Fruit fly (Drosophila melanogaster) whole organism, embryonic: ENCODE measurements around the gene Mob3.

Experiments used
- BtbVII ChIP-seq: fragments of 200-800 bp; sonication (Bioruptor generic); optimal IDR thresholded peaks from 3 replicates; lab custom pipeline; 2017; ENCODE audit warnings: missing biosample characterization, mild to moderate bottlenecking, missing genetic modification characterization
- CG1024 ChIP-seq: fragments of 200-800 bp; sonication (Bioruptor generic); IDR thresholded peaks from 2 replicates; pipeline ENCODE4 v1.3.6; 2022; ENCODE audit warnings: missing biosample characterization, missing genetic modification characterization
- CG11695 ChIP-seq: fragments of 200-800 bp; sonication (Bioruptor generic); IDR thresholded peaks from 3 replicates; pipeline ENCODE4 v1.3.6; 2022; ENCODE audit warnings: missing biosample characterization, missing genetic modification characterization
- CG14014 ChIP-seq: fragments of 200-800 bp; sonication (Bioruptor generic); IDR thresholded peaks from 2 replicates; pipeline ENCODE4 v1.3.6; 2022; ENCODE audit warnings: missing biosample characterization, missing genetic modification characterization
- CG1602 ChIP-seq: fragments of 200-800 bp; sonication (Bioruptor generic); optimal IDR thresholded peaks from 3 replicates; lab custom pipeline; 2016; ENCODE audit warnings: missing biosample characterization, missing genetic modification characterization
- CG17361 ChIP-seq: fragments of 200-800 bp; sonication (Bioruptor generic); IDR thresholded peaks from 3 replicates; pipeline ENCODE4 v1.3.6; 2022; ENCODE audit warnings: missing biosample characterization, missing genetic modification characterization
- CG30403 ChIP-seq: fragments of 200-800 bp; sonication (Bioruptor generic); optimal IDR thresholded peaks from 3 replicates; lab custom pipeline; 2016; ENCODE audit warnings: missing biosample characterization, missing genetic modification characterization
- CG3281 ChIP-seq: fragments of 200-800 bp; sonication (Bioruptor generic); optimal IDR thresholded peaks from 3 replicates; lab custom pipeline; 2017; ENCODE audit warnings: missing biosample characterization, mild to moderate bottlenecking, missing genetic modification characterization
- CG4424 ChIP-seq: fragments of 200-800 bp; sonication (Bioruptor generic); optimal IDR thresholded peaks from 3 replicates; lab custom pipeline; 2016; ENCODE audit warnings: missing biosample characterization, missing genetic modification characterization
- CG4820 ChIP-seq: fragments of 200-800 bp; sonication (Bioruptor generic); optimal IDR thresholded peaks from 3 replicates; lab custom pipeline; 2016; ENCODE audit warnings: missing biosample characterization, missing genetic modification characterization
- CG6254 ChIP-seq: fragments of 200-800 bp; sonication (Bioruptor generic); optimal IDR thresholded peaks from 3 replicates; lab custom pipeline; 2017; ENCODE audit warnings: mild to moderate bottlenecking, missing biosample characterization, missing genetic modification reagents, missing genetic modification characterization
- CG6854 ChIP-seq: fragments of 200-800 bp; sonication (Bioruptor generic); optimal IDR thresholded peaks from 3 replicates; lab custom pipeline; 2017; ENCODE audit warnings: missing biosample characterization, mild to moderate bottlenecking, missing genetic modification characterization
- CG7745 ChIP-seq: fragments of 200-800 bp; sonication (Bioruptor generic); optimal IDR thresholded peaks from 2 replicates; lab custom pipeline; 2018; ENCODE audit warnings: missing biosample characterization, mild to moderate bottlenecking, missing genetic modification characterization, moderate library complexity
- CG9437 ChIP-seq: fragments of 200-800 bp; sonication (Bioruptor generic); optimal IDR thresholded peaks from 2 replicates; lab custom pipeline; 2018; ENCODE audit warnings: missing biosample characterization, mild to moderate bottlenecking, missing genetic modification characterization
- CG9876 ChIP-seq: fragments of 200-800 bp; sonication (Bioruptor generic); optimal IDR thresholded peaks from 2 replicates; lab custom pipeline; 2016; ENCODE audit warnings: missing biosample characterization, missing genetic modification characterization
- Doc2 ChIP-seq: fragments of 200-800 bp; sonication (Bioruptor generic); IDR thresholded peaks from 2 replicates; pipeline ENCODE4 v1.3.6; 2022; ENCODE audit warnings: missing biosample characterization, missing genetic modification characterization
- Ets65A ChIP-seq: fragments of 200-800 bp; sonication (Bioruptor generic); peaks from one replicate; lab custom pipeline; 2016; ENCODE audit warnings: missing biosample characterization, missing genetic modification characterization
- Fer2 ChIP-seq: fragments of 200-800 bp; sonication (Bioruptor generic); optimal IDR thresholded peaks from 2 replicates; lab custom pipeline; 2018; ENCODE audit warnings: missing biosample characterization, mild to moderate bottlenecking, missing genetic modification characterization, moderate library complexity
- H2.0 ChIP-seq: fragments of 200-800 bp; sonication (Bioruptor generic); IDR thresholded peaks from 2 replicates; pipeline ENCODE4 v1.3.6; 2022; ENCODE audit warnings: missing biosample characterization, missing genetic modification characterization
- HLH3B ChIP-seq: fragments of 200-800 bp; sonication (Bioruptor generic); IDR thresholded peaks from 2 replicates; pipeline ENCODE4 v1.3.6; 2022; ENCODE audit warnings: missing biosample characterization, missing genetic modification characterization
- HLH4C ChIP-seq: fragments of 200-800 bp; sonication (Bioruptor generic); IDR thresholded peaks from 3 replicates; pipeline ENCODE4 v1.3.6; 2022; ENCODE audit warnings: missing biosample characterization, missing genetic modification characterization; ENCODE audit not compliant: partially characterized antibody
- Hey ChIP-seq: fragments of 200-800 bp; sonication (Bioruptor generic); optimal IDR thresholded peaks from 3 replicates; lab custom pipeline; 2018; ENCODE audit warnings: missing biosample characterization, mild to moderate bottlenecking, missing genetic modification characterization
- Hr39 ChIP-seq: fragments of >200 bp; optimal IDR thresholded peaks from 2 replicates; lab custom pipeline; 2017
- Lim3 ChIP-seq: fragments of 200-800 bp; sonication (Bioruptor generic); IDR thresholded peaks from 2 replicates; pipeline ENCODE4 v1.3.6; 2022; ENCODE audit warnings: missing biosample characterization, missing genetic modification characterization
- MBD-R2 ChIP-seq: fragments of 200-800 bp; sonication (Bioruptor generic); IDR thresholded peaks from 2 replicates; pipeline ENCODE4 v1.3.6; 2022; ENCODE audit warnings: missing biosample characterization, missing genetic modification characterization
- Meics ChIP-seq: fragments of 200-800 bp; sonication (Bioruptor generic); optimal IDR thresholded peaks from 2 replicates; lab custom pipeline; 2017; ENCODE audit warnings: missing biosample characterization, mild to moderate bottlenecking, missing genetic modification characterization
- Poxn ChIP-seq: fragments of 200-800 bp; sonication (Bioruptor generic); IDR thresholded peaks from 2 replicates; pipeline ENCODE4 v1.3.6; 2022; ENCODE audit warnings: missing biosample characterization, missing genetic modification characterization
- Rfx ChIP-seq: fragments of 200-800 bp; sonication (Bioruptor generic); IDR thresholded peaks from 2 replicates; pipeline ENCODE4 v1.3.6; 2022; ENCODE audit warnings: missing biosample characterization, missing genetic modification characterization
- Six4 ChIP-seq: fragments of 200-800 bp; sonication (Bioruptor generic); optimal IDR thresholded peaks from 2 replicates; lab custom pipeline; 2016; ENCODE audit warnings: missing biosample characterization, missing genetic modification characterization
- ab ChIP-seq: fragments of 200-800 bp; sonication (Bioruptor generic); optimal IDR thresholded peaks from 2 replicates; lab custom pipeline; 2016; ENCODE audit warnings: missing biosample characterization, missing genetic modification characterization
- aop ChIP-seq: fragments of 200-800 bp; sonication (Bioruptor generic); IDR thresholded peaks from 2 replicates; pipeline ENCODE4 v1.3.6; 2022; ENCODE audit warnings: missing biosample characterization, missing genetic modification characterization
- ato ChIP-seq: fragments of 200-800 bp; sonication (Bioruptor generic); IDR thresholded peaks from 2 replicates; pipeline ENCODE4 v1.3.6; 2022; ENCODE audit warnings: missing biosample characterization, missing genetic modification characterization; ENCODE audit not compliant: partially characterized antibody
- az2 ChIP-seq: fragments of 200-800 bp; sonication (Bioruptor generic); optimal IDR thresholded peaks from 3 replicates; lab custom pipeline; 2016; ENCODE audit warnings: missing biosample characterization, missing genetic modification characterization
- ci ChIP-seq: fragments of 200-800 bp; sonication (Bioruptor generic); IDR thresholded peaks from 3 replicates; pipeline ENCODE4 v1.3.6; 2022; ENCODE audit warnings: missing biosample characterization, missing genetic modification characterization
- cwo ChIP-seq: fragments of 200-800 bp; sonication (Bioruptor generic); optimal IDR thresholded peaks from 3 replicates; lab custom pipeline; 2017; ENCODE audit warnings: missing biosample characterization, missing genetic modification characterization, mild to moderate bottlenecking, moderate library complexity, missing genetic modification reagents
- disco-r ChIP-seq: fragments of 200-800 bp; sonication (Bioruptor generic); optimal IDR thresholded peaks from 2 replicates; lab custom pipeline; 2016; ENCODE audit warnings: missing biosample characterization, missing genetic modification characterization
- exex ChIP-seq: fragments of 200-800 bp; sonication (Bioruptor generic); optimal IDR thresholded peaks from 4 replicates; lab custom pipeline; 2018; ENCODE audit warnings: missing biosample characterization, mild to moderate bottlenecking, missing genetic modification characterization, moderate library complexity
- gcm2 ChIP-seq: fragments of 200-800 bp; sonication (Bioruptor generic); optimal IDR thresholded peaks from 2 replicates; lab custom pipeline; 2016; ENCODE audit warnings: missing biosample characterization, missing genetic modification characterization
- gem ChIP-seq: fragments of 200-800 bp; sonication (Bioruptor generic); optimal IDR thresholded peaks from 2 replicates; lab custom pipeline; 2019; ENCODE audit warnings: missing biosample characterization, mild to moderate bottlenecking, missing genetic modification characterization, moderate library complexity
- hth ChIP-seq: fragments of >200 bp; optimal IDR thresholded peaks from 2 replicates; lab custom pipeline; 2017; ENCODE audit warnings: inconsistent platforms
- jumu ChIP-seq: fragments of 200-800 bp; sonication (Bioruptor generic); optimal IDR thresholded peaks from 3 replicates; lab custom pipeline; 2016; ENCODE audit warnings: missing biosample characterization, missing genetic modification characterization
- ken ChIP-seq: fragments of 200-800 bp; sonication (Bioruptor generic); IDR thresholded peaks from 3 replicates; pipeline ENCODE4 v1.3.6; 2022; ENCODE audit warnings: missing biosample characterization, missing genetic modification characterization
- kni ChIP-seq: fragments of 200-800 bp; sonication (Bioruptor generic); optimal IDR thresholded peaks from 3 replicates; lab custom pipeline; 2017; ENCODE audit warnings: mild to moderate bottlenecking, missing biosample characterization, missing genetic modification reagents, missing genetic modification characterization
- knrl ChIP-seq: fragments of 200-800 bp; sonication (Bioruptor generic); IDR thresholded peaks from 3 replicates; pipeline ENCODE4 v1.3.6; 2022; ENCODE audit warnings: missing biosample characterization, missing genetic modification characterization; ENCODE audit not compliant: partially characterized antibody
- maf-S ChIP-seq: fragments of 200-800 bp; sonication (Bioruptor generic); optimal IDR thresholded peaks from 2 replicates; lab custom pipeline; 2016; ENCODE audit warnings: missing biosample characterization, missing genetic modification characterization
- nerfin-1 ChIP-seq: fragments of 200-800 bp; sonication (Bioruptor generic); optimal IDR thresholded peaks from 3 replicates; lab custom pipeline; 2019; ENCODE audit warnings: missing biosample characterization, mild to moderate bottlenecking, missing genetic modification characterization, moderate library complexity
- pb ChIP-seq: fragments of 200-800 bp; sonication (Bioruptor generic); optimal IDR thresholded peaks from 3 replicates; lab custom pipeline; 2016; ENCODE audit warnings: missing biosample characterization, missing genetic modification characterization
- psq ChIP-seq: fragments of 200-800 bp; sonication (Bioruptor generic); optimal IDR thresholded peaks from 2 replicates; lab custom pipeline; 2017; ENCODE audit warnings: missing biosample characterization, missing genetic modification characterization
- sd ChIP-seq: fragments of 200-800 bp; sonication (Bioruptor generic); optimal IDR thresholded peaks from 3 replicates; lab custom pipeline; 2018; ENCODE audit warnings: missing biosample characterization, mild to moderate bottlenecking, missing genetic modification characterization, moderate library complexity
- shn ChIP-seq: fragments of 200-800 bp; sonication (Bioruptor generic); optimal IDR thresholded peaks from 3 replicates; lab custom pipeline; 2016; ENCODE audit warnings: missing biosample characterization, missing genetic modification characterization
- tll ChIP-seq, 2 experiments: fragments of 200-800 bp in 1 of 2; fragments of >200 bp in 1 of 2; sonication (Bioruptor generic) in 1 of 2; optimal IDR thresholded peaks; 2 replicates each; lab custom pipeline; 2017 to 2019; ENCODE audit warnings: missing biosample characterization in 2 of 2, missing genetic modification characterization in 2 of 2, mild to moderate bottlenecking in 1 of 2, moderate library complexity in 1 of 2
- unpg ChIP-seq: fragments of 200-800 bp; sonication (Bioruptor generic); optimal IDR thresholded peaks from 3 replicates; lab custom pipeline; 2018; ENCODE audit warnings: missing biosample characterization, mild to moderate bottlenecking, missing genetic modification characterization, moderate library complexity
- yki ChIP-seq: fragments of >200 bp; optimal IDR thresholded peaks from 3 replicates; lab custom pipeline; 2018

Gene Mob3

dm6 chr2L:10276436-10276835, 11.3 kb downstream of the Mob3 start (continued):
- TF ChIP-seq HLH3B (GFP tag; lab: Robert Waterston, UW) (peak; percentile 46; the same call in 1 of the 2 replicates), unpg (no peak), Meics (GFP tag; lab: Kevin White, UChicago) (no peak), Six4 (GFP tag; lab: Kevin White, UChicago) (no peak), MBD-R2 (GFP tag; lab: Robert Waterston, UW) (no peak), yki (lab: Kevin White, UChicago) (no peak), ken (GFP tag; lab: Robert Waterston, UW) (no peak), knrl (GFP tag; lab: Robert Waterston, UW) (no peak), tll (GFP tag; optimal IDR thresholded peaks at IDR 0.05; lab: Kevin White, UChicago) (no peak), hth (no peak), ci (no peak), CG9437 (peak; percentile 6), disco-r (GFP tag; lab: Kevin White, UChicago) (no peak), CG30403 (GFP tag; lab: Kevin White, UChicago) (no peak), HLH4C (GFP tag; lab: Robert Waterston, UW) (no peak), CG4424 (no peak), sd (tag; lab: Kevin White, UChicago) (no peak), CG1024 (GFP tag; lab: Robert Waterston, UW) (no peak), Doc2 (no peak), CG6254 (GFP tag; lab: Kevin White, UChicago) (peak; percentile 69), ab (GFP tag; lab: Kevin White, UChicago) (no peak), CG7745 (tag; lab: Kevin White, UChicago) (no peak), Lim3 (no peak), Fer2 (tag; lab: Kevin White, UChicago) (no peak), Hey (tag; lab: Kevin White, UChicago) (no peak), nerfin-1 (peak; percentile 42), CG1602 (GFP tag; lab: Kevin White, UChicago) (no peak), exex (tag; lab: Kevin White, UChicago) (no peak), kni (GFP tag; lab: Kevin White, UChicago) (no peak), shn (no peak), jumu (GFP tag; lab: Kevin White, UChicago) (no peak), Rfx (GFP tag; lab: Robert Waterston, UW) (no peak), Hr39 (lab: Kevin White, UChicago) (no peak), aop (GFP tag; lab: Robert Waterston, UW) (no peak), CG11695 (GFP tag; lab: Robert Waterston, UW) (peak; percentile 30; the same call in 1 of the 3 replicates), pb (GFP tag; lab: Kevin White, UChicago) (no peak), CG4820 (GFP tag; lab: Kevin White, UChicago) (peak; percentile 41), psq (GFP tag; lab: Kevin White, UChicago) (no peak), CG17361 (no peak; the same call in 1 of the 3 replicates), cwo (GFP tag; lab: Kevin White, UChicago) (no peak), CG14014 (no peak), az2 (GFP tag; lab: Kevin White, UChicago) (peak; percentile 23), maf-S (GFP tag; lab: Kevin White, UChicago) (no peak), gcm2 (GFP tag; lab: Kevin White, UChicago) (no peak), H2.0 (no peak), CG6854 (GFP tag; lab: Kevin White, UChicago) (no peak), ato (GFP tag; lab: Robert Waterston, UW) (no peak), Ets65A (no peak), CG9876 (GFP tag; lab: Kevin White, UChicago) (no peak), Poxn (GFP tag; lab: Robert Waterston, UW) (no peak), gem (tag; lab: Kevin White, UChicago) (no peak), BtbVII (GFP tag; lab: Kevin White, UChicago) (no peak), CG3281 (no peak)
